Worm (Caenorhabditis elegans): Measurements from ENCODE around the gene chil-8.

The chil-8 gene

DNA sequence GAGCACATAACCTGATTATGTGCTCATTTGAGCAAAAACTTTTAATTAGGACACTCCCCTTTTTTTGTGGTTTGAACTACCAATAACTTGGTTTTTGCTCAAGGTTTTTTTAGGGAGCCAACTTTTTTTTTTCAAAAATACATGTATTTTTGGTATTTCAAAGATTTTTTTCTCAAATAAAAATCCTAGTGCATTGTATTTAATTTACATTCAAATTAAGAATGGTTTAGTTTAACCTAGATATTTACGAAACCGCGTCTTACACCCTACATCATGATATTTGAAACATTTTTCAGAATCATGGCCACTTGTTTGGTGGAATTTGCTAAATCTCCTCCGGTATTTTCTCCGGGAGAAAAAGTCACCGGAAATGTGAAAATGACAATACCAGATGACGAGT is 37.9 kb downstream of the chil-8 start, which contains the start of gene arrd-5:
Gene arrd-5, plus strand, starts transcription at position 301 of the 400 bp plus-strand sequence.
- TF ChIP-seq bed-3 (GFP tag; optimal IDR thresholded peaks at IDR 0.05): no peak

DNA sequence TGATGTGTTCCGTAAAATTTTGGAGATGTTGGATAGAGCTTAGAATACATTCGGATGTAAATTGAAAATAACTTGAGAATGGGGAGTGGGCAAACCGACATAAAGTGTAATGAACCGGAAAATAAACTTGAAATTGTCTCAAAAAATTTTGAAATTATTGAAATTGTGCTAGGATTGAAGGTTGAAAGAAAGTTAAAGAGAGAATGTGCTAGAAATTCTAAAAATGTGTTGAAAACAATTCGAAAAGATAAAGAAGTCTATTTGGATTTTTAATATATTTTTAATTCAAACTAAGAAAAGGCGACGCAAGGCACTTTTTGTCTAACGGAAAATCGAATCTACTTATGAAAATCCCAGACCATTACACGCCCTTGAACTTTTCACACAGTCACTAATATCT is 39.0 kb downstream of the chil-8 start, which contains the start of gene ZK938.3:
Gene ZK938.3, minus strand, starts transcription at position 101 of the 400 bp plus-strand sequence.
- TF ChIP-seq hlh-1 (tag; optimal IDR thresholded peaks at IDR 0.05) (no peak), zip-8 (tag; optimal IDR thresholded peaks at IDR 0.05) (no peak), mls-2 (tag; optimal IDR thresholded peaks at IDR 0.05) (no peak), elt-3 (tag; optimal IDR thresholded peaks at IDR 0.05) (no peak), lin-32 (GFP tag; optimal IDR thresholded peaks at IDR 0.05) (no peak), elt-1 (tag; optimal IDR thresholded peaks at IDR 0.05; ENCODE audit: borderline replicate concordance, insufficient read depth) (no peak), nhr-237 (tag; optimal IDR thresholded peaks at IDR 0.05) (no peak), tbx-8 (GFP tag; optimal IDR thresholded peaks at IDR 0.05) (no peak), ceh-83 (GFP tag; optimal IDR thresholded peaks at IDR 0.05) (no peak)

ce11 chrII:9831033-9831432 is 41.8 kb downstream of the chil-8 start, which contains the start of gene ZK938.12:
Gene ZK938.12, plus strand, starts transcription at chrII:9831333.
- no peak for TF ChIP-seq snpc-4 (tag; optimal IDR thresholded peaks at IDR 0.05)
- no peak for TF ChIP-seq ceh-43 (GFP tag; optimal IDR thresholded peaks at IDR 0.05)
- no peak for TF ChIP-seq pha-4 (tag; optimal IDR thresholded peaks at IDR 0.05)
- TF ChIP-seq ceh-83 (GFP tag; optimal IDR thresholded peaks at IDR 0.05): no peak
- no peak for TF ChIP-seq nhr-76 (tag; optimal IDR thresholded peaks at IDR 0.05)
- no peak for TF ChIP-seq drap-1 (GFP tag; optimal IDR thresholded peaks at IDR 0.05)
- no peak for TF ChIP-seq hlh-1 (tag; optimal IDR thresholded peaks at IDR 0.05)
- no peak for TF ChIP-seq mls-2 (tag; optimal IDR thresholded peaks at IDR 0.05)
- TF ChIP-seq elt-3 (tag; optimal IDR thresholded peaks at IDR 0.05): no peak
- no peak for TF ChIP-seq lsy-2 (tag; optimal IDR thresholded peaks at IDR 0.05)
- no peak for TF ChIP-seq cnd-1 (tag; optimal IDR thresholded peaks at IDR 0.05)
- TF ChIP-seq nhr-237 (tag; optimal IDR thresholded peaks at IDR 0.05): no peak
- no peak for TF ChIP-seq ztf-11 (tag; optimal IDR thresholded peaks at IDR 0.05)
- TF ChIP-seq zip-8 (tag; optimal IDR thresholded peaks at IDR 0.05): no peak
- TF ChIP-seq lin-13 (tag; optimal IDR thresholded peaks at IDR 0.05): no peak
- TF ChIP-seq ces-1 (GFP tag; optimal IDR thresholded peaks at IDR 0.05): no peak
- no peak for TF ChIP-seq ham-2 (GFP tag; optimal IDR thresholded peaks at IDR 0.05)
- no peak for TF ChIP-seq unc-62 (GFP tag; optimal IDR thresholded peaks at IDR 0.05)

- TF ChIP-seq nhr-28 (tag; optimal IDR thresholded peaks at IDR 0.05) (no peak), unc-62 (GFP tag; optimal IDR thresholded peaks at IDR 0.05) (no peak), blmp-1 (tag; optimal IDR thresholded peaks at IDR 0.05) (no peak)
Measured at ce11 chrII:9829108-9829507, 43.8 kb downstream of the chil-8 start, which contains the start of gene ZK938.1. Gene ZK938.1, plus strand, starts transcription at chrII:9829408.

ce11 chrII:9828502-9828901 is 44.4 kb downstream of the chil-8 start:
- TF ChIP-seq zip-8 (tag; optimal IDR thresholded peaks at IDR 0.05): peak; percentile 74
- TF ChIP-seq ceh-83 (GFP tag; optimal IDR thresholded peaks at IDR 0.05): no peak
- TF ChIP-seq nhr-2 (tag; optimal IDR thresholded peaks at IDR 0.05): peak; percentile 77

DNA sequence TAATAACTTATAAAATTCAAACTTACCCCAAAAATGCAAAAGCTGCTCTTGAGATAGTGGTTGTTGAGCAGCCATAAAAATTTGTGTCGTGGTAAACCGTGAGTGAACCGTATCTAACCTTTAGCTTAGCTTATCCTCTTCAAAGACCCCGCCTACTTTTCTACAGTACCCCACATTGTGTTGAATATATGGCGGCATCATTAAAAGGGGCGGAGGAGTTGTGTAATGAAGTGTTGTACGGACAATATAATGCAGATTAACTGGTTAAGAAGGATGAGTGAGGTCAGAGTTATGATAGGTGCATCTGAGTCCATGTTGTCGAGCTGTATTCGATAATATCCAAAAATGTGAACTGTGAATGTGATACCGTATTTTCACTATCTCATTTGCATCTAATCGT is 45.0 kb downstream of the chil-8 start, which contains the start of gene eyg-1:
Gene eyg-1, minus strand, starts transcription at position 101 of the 400 bp plus-strand sequence.
- TF ChIP-seq nhr-2 (tag; optimal IDR thresholded peaks at IDR 0.05): peak; percentile 22
- no peak for TF ChIP-seq ham-2 (GFP tag; optimal IDR thresholded peaks at IDR 0.05)
- TF ChIP-seq zip-8 (tag; optimal IDR thresholded peaks at IDR 0.05): no peak
- no peak for TF ChIP-seq unc-120 (tag; optimal IDR thresholded peaks at IDR 0.05; ENCODE audit: poor library complexity, severe bottlenecking)
- TF ChIP-seq mep-1 (tag; optimal IDR thresholded peaks at IDR 0.05): no peak

DNA sequence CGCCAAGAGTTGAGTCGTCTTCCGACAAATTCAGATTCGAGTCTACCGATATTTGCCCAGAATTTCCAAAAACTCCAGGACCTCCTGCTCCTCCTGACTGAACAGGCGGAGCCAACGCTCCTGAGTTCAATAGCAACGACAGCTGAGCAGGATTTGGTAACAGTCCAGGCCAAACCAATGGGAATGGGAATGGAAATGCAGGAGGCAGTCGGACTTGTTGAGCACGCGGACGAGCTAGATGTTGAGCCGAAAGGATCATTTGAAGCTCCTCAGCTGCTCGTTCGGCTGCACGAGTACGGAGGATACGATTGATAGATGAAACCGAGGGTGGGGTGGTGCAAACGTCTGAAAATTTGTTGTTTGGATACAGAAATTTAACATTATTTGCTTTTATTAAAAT is 45.9 kb downstream of the chil-8 start:
- TF ChIP-seq lin-13 (tag; optimal IDR thresholded peaks at IDR 0.05) (no peak), ces-1 (GFP tag; optimal IDR thresholded peaks at IDR 0.05) (no peak), drap-1 (GFP tag; optimal IDR thresholded peaks at IDR 0.05) (no peak), mab-5 (tag; optimal IDR thresholded peaks at IDR 0.05) (no peak), nhr-76 (tag; optimal IDR thresholded peaks at IDR 0.05) (no peak), tbx-8 (GFP tag; optimal IDR thresholded peaks at IDR 0.05) (no peak), nhr-237 (tag; optimal IDR thresholded peaks at IDR 0.05) (no peak), ztf-11 (tag; optimal IDR thresholded peaks at IDR 0.05) (no peak), flh-1 (GFP tag; optimal IDR thresholded peaks at IDR 0.05) (no peak), ham-2 (GFP tag; optimal IDR thresholded peaks at IDR 0.05) (no peak)

Measured in whole organism, mixed stage, embryonic.